Fruit fly (Drosophila melanogaster) whole organism, wandering third instar larva: ENCODE measurements around the gene Rab40.

Experiments
- Abd-B ChIP-seq: fragments of >200 bp; optimal IDR thresholded peaks from 2 replicates; lab custom pipeline; 2017; ENCODE audit warnings: missing biosample characterization, missing genetic modification characterization
- CG32264 ChIP-seq: fragments of 200-800 bp; sonication (Bioruptor generic); optimal IDR thresholded peaks from 2 replicates; lab custom pipeline; 2016; ENCODE audit warnings: missing biosample characterization, missing genetic modification characterization
- CG9705 ChIP-seq: fragments of 200-800 bp; sonication (Bioruptor generic); optimal IDR thresholded peaks from 2 replicates; lab custom pipeline; 2018; ENCODE audit warnings: missing biosample characterization, mild to moderate bottlenecking, missing genetic modification characterization
- Dfd ChIP-seq: fragments of >200 bp; optimal IDR thresholded peaks from 2 replicates; lab custom pipeline; 2017; ENCODE audit warnings: missing biosample characterization, missing genetic modification characterization
- GATAd ChIP-seq: sonication (Bioruptor generic); optimal IDR thresholded peaks from 2 replicates; lab custom pipeline; 2016; ENCODE audit warnings: missing biosample characterization, missing genetic modification characterization
- Hr78 ChIP-seq: fragments of >200 bp; optimal IDR thresholded peaks from 2 replicates; lab custom pipeline; 2017; ENCODE audit warnings: missing biosample characterization, missing genetic modification characterization
- Mio ChIP-seq: sonication (Bioruptor generic); optimal IDR thresholded peaks from 2 replicates; lab custom pipeline; 2016; ENCODE audit warnings: missing biosample characterization, missing genetic modification characterization
- N ChIP-seq: fragments of >200 bp; optimal IDR thresholded peaks from 2 replicates; lab custom pipeline; 2018; ENCODE audit warnings: missing biosample characterization, missing external identifiers, missing genetic modification characterization
- dmrt93B ChIP-seq: fragments of 200-800 bp; sonication (Bioruptor generic); optimal IDR thresholded peaks from 2 replicates; lab custom pipeline; 2018; ENCODE audit warnings: missing biosample characterization, mild to moderate bottlenecking, missing genetic modification characterization
- dsf ChIP-seq: sonication (Bioruptor generic); optimal IDR thresholded peaks from 2 replicates; lab custom pipeline; 2016; ENCODE audit warnings: missing biosample characterization, missing genetic modification characterization, borderline replicate concordance
- fru ChIP-seq: fragments of 200-800 bp; sonication (Bioruptor generic); optimal IDR thresholded peaks from 3 replicates; lab custom pipeline; 2016; ENCODE audit warnings: missing biosample characterization, mild to moderate bottlenecking, missing genetic modification characterization
- psq ChIP-seq: fragments of 200-800 bp; sonication (Bioruptor generic); optimal IDR thresholded peaks from 3 replicates; lab custom pipeline; 2017; ENCODE audit warnings: missing biosample characterization, mild to moderate bottlenecking, missing genetic modification characterization, moderate library complexity
- sage ChIP-seq: fragments of 200-800 bp; sonication (Bioruptor generic); optimal IDR thresholded peaks from 2 replicates; lab custom pipeline; 2016; ENCODE audit warnings: missing biosample characterization, mild to moderate bottlenecking, missing genetic modification characterization
- usp ChIP-seq: fragments of >200 bp; optimal IDR thresholded peaks from 2 replicates; lab custom pipeline; 2017; ENCODE audit warnings: missing biosample characterization, missing genetic modification characterization

dm6 chrX:12447874-12448273 is 15.0 kb downstream of the Rab40 start:
- TF ChIP-seq Dfd (GFP tag; lab: Kevin White, UChicago) (no peak), dsf (GFP tag; lab: Kevin White, UChicago) (no peak), fru (GFP tag; lab: Kevin White, UChicago) (no peak), psq (GFP tag; lab: Kevin White, UChicago) (no peak), CG9705 (GFP tag; lab: Kevin White, UChicago) (no peak), N (GFP tag; lab: Kevin White, UChicago) (no peak), Abd-B (GFP tag; lab: Kevin White, UChicago) (no peak), CG32264 (no peak), Mio (no peak), Hr78 (GFP tag; lab: Kevin White, UChicago) (no peak), sage (no peak), GATAd (GFP tag; lab: Kevin White, UChicago) (no peak), dmrt93B (GFP tag; lab: Kevin White, UChicago) (no peak), usp (GFP tag; lab: Kevin White, UChicago) (no peak)
